Fruit fly (Drosophila melanogaster) whole organism, embryonic: ENCODE data around the gene CG11309.

Experiments used
- Ada2b ChIP-seq: fragments of 200-800 bp; sonication (Bioruptor generic); IDR thresholded peaks from 2 replicates; pipeline ENCODE4 v1.3.6; 2022; ENCODE audit warnings: missing biosample characterization, missing genetic modification characterization
- Bdp1 ChIP-seq: fragments of 200-800 bp; sonication (Bioruptor generic); optimal IDR thresholded peaks from 3 replicates; lab custom pipeline; 2016; ENCODE audit warnings: missing biosample characterization, missing genetic modification characterization
- CG10267 ChIP-seq: fragments of 200-800 bp; sonication (Bioruptor generic); optimal IDR thresholded peaks from 2 replicates; lab custom pipeline; 2018; ENCODE audit warnings: missing biosample characterization, mild to moderate bottlenecking, missing genetic modification characterization, moderate library complexity
- CG11093 ChIP-seq: fragments of 200-800 bp; sonication (Bioruptor generic); IDR thresholded peaks from 3 replicates; pipeline ENCODE4 v1.3.6; 2022; ENCODE audit warnings: missing biosample characterization, missing genetic modification characterization
- CG13894 ChIP-seq: fragments of 200-800 bp; sonication (Bioruptor generic); optimal IDR thresholded peaks from 3 replicates; lab custom pipeline; 2018; ENCODE audit warnings: missing biosample characterization, mild to moderate bottlenecking, missing genetic modification characterization, moderate library complexity
- CG14050 ChIP-seq: fragments of 200-800 bp; sonication (Bioruptor generic); IDR thresholded peaks from 3 replicates; pipeline ENCODE4 v1.3.6; 2022; ENCODE audit warnings: missing biosample characterization, missing genetic modification characterization
- CG1647 ChIP-seq: fragments of 200-800 bp; sonication (Bioruptor generic); optimal IDR thresholded peaks from 3 replicates; lab custom pipeline; 2016; ENCODE audit warnings: missing biosample characterization, missing genetic modification characterization
- CG17328 ChIP-seq: fragments of 200-800 bp; sonication (Bioruptor generic); IDR thresholded peaks from 2 replicates; pipeline ENCODE4 v1.3.6; 2022; ENCODE audit warnings: missing biosample characterization, missing genetic modification characterization
- CG18476 ChIP-seq: fragments of 200-800 bp; sonication (Bioruptor generic); optimal IDR thresholded peaks from 2 replicates; lab custom pipeline; 2016; ENCODE audit warnings: missing biosample characterization, mild to moderate bottlenecking, missing genetic modification characterization
- CG32532 ChIP-seq: fragments of 200-800 bp; sonication (Bioruptor generic); IDR thresholded peaks from 2 replicates; pipeline ENCODE4 v1.3.6; 2022; ENCODE audit warnings: missing biosample characterization, missing genetic modification characterization
- CG33213 ChIP-seq: fragments of 200-800 bp; sonication (Bioruptor generic); optimal IDR thresholded peaks from 3 replicates; lab custom pipeline; 2016; ENCODE audit warnings: missing biosample characterization, missing genetic modification characterization
- CG42726 ChIP-seq: fragments of 200-800 bp; sonication (Bioruptor generic); IDR thresholded peaks from 2 replicates; pipeline ENCODE4 v1.3.6; 2022; ENCODE audit warnings: missing biosample characterization, missing genetic modification characterization; ENCODE audit not compliant: partially characterized antibody
- CG4360 ChIP-seq: fragments of 200-800 bp; sonication (Bioruptor generic); IDR thresholded peaks from 2 replicates; pipeline ENCODE4 v1.3.6; 2022; ENCODE audit warnings: missing biosample characterization, missing genetic modification characterization
- CG6813 ChIP-seq: fragments of 200-800 bp; sonication (Bioruptor generic); optimal IDR thresholded peaks from 2 replicates; lab custom pipeline; 2017; ENCODE audit warnings: missing biosample characterization, missing genetic modification characterization, mild to moderate bottlenecking, moderate library complexity, missing genetic modification reagents
- CG9215 ChIP-seq: fragments of 200-800 bp; sonication (Bioruptor generic); IDR thresholded peaks from 2 replicates; pipeline ENCODE4 v1.3.6; 2022; ENCODE audit warnings: missing biosample characterization, missing genetic modification characterization
- Gsc ChIP-seq: fragments of 200-800 bp; sonication (Bioruptor generic); IDR thresholded peaks from 2 replicates; pipeline ENCODE4 v1.3.6; 2022; ENCODE audit warnings: missing biosample characterization, missing genetic modification characterization
- Hr3 ChIP-seq: fragments of 200-800 bp; sonication (Bioruptor generic); optimal IDR thresholded peaks from 3 replicates; lab custom pipeline; 2016; ENCODE audit warnings: missing biosample characterization, missing genetic modification characterization
- Meics ChIP-seq: fragments of 200-800 bp; sonication (Bioruptor generic); optimal IDR thresholded peaks from 2 replicates; lab custom pipeline; 2017; ENCODE audit warnings: missing biosample characterization, mild to moderate bottlenecking, missing genetic modification characterization
- NK7.1 ChIP-seq: fragments of 200-800 bp; sonication (Bioruptor generic); optimal IDR thresholded peaks from 3 replicates; lab custom pipeline; 2016; ENCODE audit warnings: missing biosample characterization, missing genetic modification characterization
- PHDP ChIP-seq: fragments of 200-800 bp; sonication (Bioruptor generic); optimal IDR thresholded peaks from 3 replicates; lab custom pipeline; 2018; ENCODE audit warnings: missing biosample characterization, mild to moderate bottlenecking, missing genetic modification characterization, moderate library complexity
- Pdp1 ChIP-seq, 2 experiments: fragments of 200-800 bp; sonication (Bioruptor generic); optimal IDR thresholded peaks; 3 replicates each; lab custom pipeline; 2016; ENCODE audit warnings: missing biosample characterization in 2 of 2, missing genetic modification characterization in 2 of 2, mild to moderate bottlenecking in 1 of 2, moderate library complexity in 1 of 2
- Poxn ChIP-seq: fragments of 200-800 bp; sonication (Bioruptor generic); IDR thresholded peaks from 2 replicates; pipeline ENCODE4 v1.3.6; 2022; ENCODE audit warnings: missing biosample characterization, missing genetic modification characterization
- Ravus ChIP-seq: fragments of 200-800 bp; sonication (Bioruptor generic); IDR thresholded peaks from 2 replicates; pipeline ENCODE4 v1.3.6; 2022; ENCODE audit warnings: missing biosample characterization, missing genetic modification characterization
- Rfx ChIP-seq: fragments of 200-800 bp; sonication (Bioruptor generic); IDR thresholded peaks from 2 replicates; pipeline ENCODE4 v1.3.6; 2022; ENCODE audit warnings: missing biosample characterization, missing genetic modification characterization
- Sox100B ChIP-seq: fragments of 200-800 bp; sonication (Bioruptor generic); optimal IDR thresholded peaks from 3 replicates; lab custom pipeline; 2018; ENCODE audit warnings: missing biosample characterization, mild to moderate bottlenecking, missing genetic modification characterization
- Ssrp ChIP-seq: fragments of 200-800 bp; sonication (Bioruptor generic); optimal IDR thresholded peaks from 2 replicates; lab custom pipeline; 2018; ENCODE audit warnings: missing biosample characterization, mild to moderate bottlenecking, missing genetic modification characterization, moderate library complexity
- ase ChIP-seq: fragments of 200-800 bp; sonication (Bioruptor generic); IDR thresholded peaks from 3 replicates; pipeline ENCODE4 v1.3.6; 2022; ENCODE audit warnings: missing biosample characterization, missing genetic modification characterization
- az2 ChIP-seq: fragments of 200-800 bp; sonication (Bioruptor generic); optimal IDR thresholded peaks from 3 replicates; lab custom pipeline; 2016; ENCODE audit warnings: missing biosample characterization, missing genetic modification characterization
- caup ChIP-seq: fragments of 200-800 bp; sonication (Bioruptor generic); optimal IDR thresholded peaks from 3 replicates; lab custom pipeline; 2017; ENCODE audit warnings: missing biosample characterization, mild to moderate bottlenecking, missing genetic modification characterization, moderate library complexity; ENCODE audit not compliant: severe bottlenecking
- croc ChIP-seq: fragments of 200-800 bp; sonication (Bioruptor generic); conservative IDR thresholded peaks from 3 replicates; pipeline ENCODE4 v1.3.6; 2022; ENCODE audit warnings: missing biosample characterization, missing genetic modification characterization
- fd96Cb ChIP-seq: fragments of 200-800 bp; sonication (Bioruptor generic); optimal IDR thresholded peaks from 2 replicates; lab custom pipeline; 2018; ENCODE audit warnings: missing biosample characterization, mild to moderate bottlenecking, missing genetic modification characterization, moderate library complexity
- gce ChIP-seq: fragments of 200-800 bp; sonication (Bioruptor generic); IDR thresholded peaks from 3 replicates; pipeline ENCODE4 v1.3.6; 2022; ENCODE audit warnings: missing biosample characterization, missing genetic modification characterization
- gcm ChIP-seq: fragments of 200-800 bp; sonication (Bioruptor generic); optimal IDR thresholded peaks from 2 replicates; lab custom pipeline; 2019; ENCODE audit warnings: missing biosample characterization, mild to moderate bottlenecking, missing genetic modification characterization, moderate library complexity
- jing ChIP-seq: fragments of 200-800 bp; sonication (Bioruptor generic); optimal IDR thresholded peaks from 2 replicates; lab custom pipeline; 2018; ENCODE audit warnings: missing biosample characterization, mild to moderate bottlenecking, missing genetic modification characterization
- maf-S ChIP-seq: fragments of 200-800 bp; sonication (Bioruptor generic); optimal IDR thresholded peaks from 2 replicates; lab custom pipeline; 2016; ENCODE audit warnings: missing biosample characterization, missing genetic modification characterization
- odd ChIP-seq: fragments of 200-800 bp; sonication (Bioruptor generic); optimal IDR thresholded peaks from 2 replicates; lab custom pipeline; 2017; ENCODE audit warnings: missing biosample characterization, mild to moderate bottlenecking, missing genetic modification characterization
- org-1 ChIP-seq: fragments of 200-800 bp; sonication (Bioruptor generic); optimal IDR thresholded peaks from 2 replicates; lab custom pipeline; 2017; ENCODE audit warnings: missing biosample characterization, missing genetic modification characterization
- pan ChIP-seq, 4 experiments: fragments of >200 bp in 3 of 4; fragments of 200-800 bp in 1 of 4; sonication (Bioruptor generic) in 1 of 4; optimal IDR thresholded peaks in 3 of 4; IDR thresholded peaks in 1 of 4; 2 replicates each; pipeline versions ENCODE4 v1.3.6 to Lab custom; 2017 to 2022; ENCODE audit warnings: missing biosample characterization in 2 of 4, missing genetic modification characterization in 2 of 4, mixed read lengths in 1 of 4
- pita ChIP-seq: fragments of 200-800 bp; sonication (Bioruptor generic); optimal IDR thresholded peaks from 2 replicates; lab custom pipeline; 2017; ENCODE audit warnings: missing biosample characterization, mild to moderate bottlenecking, missing genetic modification characterization
- pzg ChIP-seq: fragments of 200-800 bp; sonication (Bioruptor generic); optimal IDR thresholded peaks from 3 replicates; lab custom pipeline; 2018; ENCODE audit warnings: missing biosample characterization, mild to moderate bottlenecking, missing genetic modification characterization, moderate library complexity
- scrt ChIP-seq: fragments of 200-800 bp; sonication (Bioruptor generic); optimal IDR thresholded peaks from 2 replicates; lab custom pipeline; 2018; ENCODE audit warnings: missing biosample characterization, mild to moderate bottlenecking, missing genetic modification characterization, moderate library complexity
- sim ChIP-seq: fragments of 200-800 bp; sonication (Bioruptor generic); IDR thresholded peaks from 2 replicates; pipeline ENCODE4 v1.3.6; 2022; ENCODE audit warnings: missing biosample characterization, missing genetic modification characterization
- slp2 ChIP-seq: fragments of 200-800 bp; sonication (Bioruptor generic); optimal IDR thresholded peaks from 2 replicates; lab custom pipeline; 2016; ENCODE audit warnings: missing biosample characterization, missing genetic modification characterization
- trem ChIP-seq: fragments of 200-800 bp; optimal IDR thresholded peaks from 3 replicates; lab custom pipeline; 2019; ENCODE audit warnings: missing biosample characterization, mild to moderate bottlenecking, missing genetic modification characterization, moderate library complexity
- tx ChIP-seq: fragments of 200-800 bp; sonication (Bioruptor generic); optimal IDR thresholded peaks from 2 replicates; lab custom pipeline; 2016; ENCODE audit warnings: missing biosample characterization, missing genetic modification characterization
- vfl ChIP-seq: fragments of 200-800 bp; sonication (Bioruptor generic); optimal IDR thresholded peaks from 2 replicates; lab custom pipeline; 2016; ENCODE audit warnings: missing biosample characterization, missing genetic modification characterization
- vnd ChIP-seq: fragments of 200-800 bp; sonication (Bioruptor generic); IDR thresholded peaks from 3 replicates; pipeline ENCODE4 v1.3.6; 2022; ENCODE audit warnings: missing biosample characterization, missing genetic modification characterization; ENCODE audit not compliant: partially characterized antibody
- zen2 ChIP-seq: fragments of 200-800 bp; sonication (Bioruptor generic); IDR thresholded peaks from 3 replicates; pipeline ENCODE4 v1.3.6; 2022; ENCODE audit warnings: missing biosample characterization, missing genetic modification characterization; ENCODE audit not compliant: partially characterized antibody
- zfh2 ChIP-seq: fragments of 200-800 bp; sonication (Bioruptor generic); optimal IDR thresholded peaks from 2 replicates; lab custom pipeline; 2016; ENCODE audit warnings: missing biosample characterization, missing genetic modification characterization

Gene CG11309

DNA sequence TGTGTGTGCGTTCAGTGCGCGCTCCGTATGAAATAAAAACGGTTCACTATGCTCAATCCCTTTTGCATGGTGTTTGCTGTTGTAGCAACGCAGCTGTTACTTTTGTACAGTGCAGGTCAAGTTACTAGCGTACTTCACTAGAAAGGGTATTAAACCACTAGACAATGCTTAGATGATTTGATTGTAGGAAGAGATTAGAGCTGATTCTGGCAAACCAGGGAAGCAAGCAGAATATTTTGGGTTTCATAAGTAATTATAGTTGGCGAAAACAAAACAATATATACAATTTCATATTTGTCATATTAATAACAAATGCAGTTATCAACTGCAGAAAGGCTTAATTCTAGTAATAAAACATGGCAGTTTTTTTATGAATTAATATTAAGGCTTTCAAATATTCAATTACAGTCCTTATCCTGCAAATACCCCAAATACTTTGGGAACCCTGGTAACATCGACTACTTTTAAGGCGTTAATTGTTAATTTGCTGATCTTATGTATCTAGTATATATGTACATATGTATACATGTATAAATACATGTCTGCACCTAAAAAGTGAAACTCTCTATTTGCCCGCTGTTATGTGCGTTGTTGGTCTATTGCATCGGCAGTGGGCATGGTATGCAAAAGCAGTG is 42.9 kb upstream of the CG11309 start (continued):
- TF ChIP-seq CG10267 (tag; lab: Kevin White, UChicago) (peak; percentile 47), Ssrp (no peak), Ada2b (GFP tag; lab: Robert Waterston, UW) (peak; percentile 30; the same call in 1 of the 2 replicates), Gsc (GFP tag; lab: Robert Waterston, UW) (no peak), fd96Cb (tag; lab: Kevin White, UChicago) (peak; percentile 55), odd (GFP tag; lab: Kevin White, UChicago) (peak; percentile 16), Pdp1 (GFP tag; optimal IDR thresholded peaks at IDR 0.05; lab: Kevin White, UChicago) (peak in 1 of 2 experiments; percentile 24), az2 (GFP tag; lab: Kevin White, UChicago) (peak; percentile 61), zen2 (GFP tag; lab: Robert Waterston, UW) (no peak), Ravus (GFP tag; lab: Robert Waterston, UW) (no peak), pita (GFP tag; lab: Kevin White, UChicago) (no peak), scrt (GFP tag; lab: Kevin White, UChicago) (no peak), zfh2 (GFP tag; lab: Kevin White, UChicago) (no peak), croc (no peak), org-1 (GFP tag; lab: Kevin White, UChicago) (peak; percentile 42), sim (GFP tag; lab: Robert Waterston, UW) (no peak), CG14050 (GFP tag; lab: Robert Waterston, UW) (no peak), pzg (GFP tag; lab: Kevin White, UChicago) (no peak), trem (peak; percentile 7), ase (GFP tag; lab: Robert Waterston, UW) (no peak), gce (GFP tag; lab: Robert Waterston, UW) (no peak), CG9215 (GFP tag; lab: Robert Waterston, UW) (no peak), tx (GFP tag; lab: Kevin White, UChicago) (no peak), Meics (GFP tag; lab: Kevin White, UChicago) (peak; percentile 46), vnd (GFP tag; lab: Robert Waterston, UW) (no peak), Sox100B (GFP tag; lab: Kevin White, UChicago) (peak; percentile 67), CG1647 (GFP tag; lab: Kevin White, UChicago) (peak; percentile 33), Bdp1 (GFP tag; lab: Kevin White, UChicago) (peak; percentile 20), CG17328 (GFP tag; lab: Robert Waterston, UW) (no peak), CG33213 (no peak), PHDP (tag; lab: Kevin White, UChicago) (peak; percentile 44), Rfx (GFP tag; lab: Robert Waterston, UW) (peak; percentile 35; the same call in 1 of the 2 replicates), CG13894 (no peak), slp2 (GFP tag; lab: Kevin White, UChicago) (peak; percentile 30), pan (optimal IDR thresholded peaks at IDR 0.05; lab: Kevin White, UChicago) (no peak), pan (GFP tag; optimal IDR thresholded peaks at IDR 0.05 in 1 of 2, IDR thresholded peaks at IDR 0.05 in 1 of 2) (peak in 1 of 2 experiments; percentile 38), CG18476 (GFP tag; lab: Kevin White, UChicago) (peak; percentile 28), CG32532 (GFP tag; lab: Robert Waterston, UW) (peak; percentile 55; the same call in 1 of the 2 replicates), gcm (GFP tag; lab: Kevin White, UChicago) (no peak), CG6813 (GFP tag; lab: Kevin White, UChicago) (peak; percentile 9), Poxn (no peak), NK7.1 (no peak), CG11093 (no peak), CG4360 (GFP tag; lab: Robert Waterston, UW) (no peak), Hr3 (peak; percentile 31), CG42726 (GFP tag; lab: Robert Waterston, UW) (no peak), maf-S (GFP tag; lab: Kevin White, UChicago) (no peak), vfl (GFP tag; lab: Kevin White, UChicago) (peak; percentile 6), caup (GFP tag; lab: Kevin White, UChicago) (no peak), jing (GFP tag; lab: Kevin White, UChicago) (no peak)
